Worm (Caenorhabditis elegans): Measurements from ENCODE around the gene F53F4.15.

The F53F4.15 gene

ce11 chrV:13656346-13657254 is 35.8 kb downstream of the F53F4.15 start (continued):
- TF ChIP-seq snpc-1.1 (tag; optimal IDR thresholded peaks at IDR 0.05; ENCODE audit: insufficient read depth) (no peak), lin-40 (tag; optimal IDR thresholded peaks at IDR 0.05) (peak; percentile 52), ceh-40 (GFP tag; IDR thresholded peaks at IDR 0.05) (no peak), B0336.3 (GFP tag; IDR thresholded peaks at IDR 0.05) (peak; percentile 62; the same call in 1 of the 2 replicates), egl-18 (GFP tag; IDR thresholded peaks at IDR 0.05) (no peak), tbp1 (GFP tag; optimal IDR thresholded peaks at IDR 0.05) (peak; percentile 59), ets-4 (GFP tag; optimal IDR thresholded peaks at IDR 0.05) (peak; percentile 51), mel-28 (tag; optimal IDR thresholded peaks at IDR 0.05; ENCODE audit: borderline replicate concordance) (no peak), attf-5 (GFP tag; optimal IDR thresholded peaks at IDR 0.05) (no peak), nhr-27 (tag; optimal IDR thresholded peaks at IDR 0.05) (no peak), nhr-80 (tag; optimal IDR thresholded peaks at IDR 0.05) (peak; percentile 96), T07F8.4 (tag; optimal IDR thresholded peaks at IDR 0.05) (no peak), die-1 (tag; optimal IDR thresholded peaks at IDR 0.05) (peak; percentile 29), lsy-27 (tag; optimal IDR thresholded peaks at IDR 0.05; ENCODE audit: borderline replicate concordance, insufficient read depth) (no peak), tlf-1 (GFP tag; optimal IDR thresholded peaks at IDR 0.05) (peak; percentile 55), cebp-2 (GFP tag; IDR thresholded peaks at IDR 0.05) (no peak), hsf-1 (GFP tag; IDR thresholded peaks at IDR 0.05) (0 out of 2 replicates have a peak, but pooled peaks have one; percentile 7), mes-4 (tag; optimal IDR thresholded peaks at IDR 0.05) (no peak), hlh-26 (GFP tag; conservative IDR thresholded peaks at IDR 0.05) (0 out of 2 replicates have a peak, but pooled peaks have one; percentile 71), chd-7 (tag; optimal IDR thresholded peaks at IDR 0.05) (peak; percentile 69), him-1 (tag; optimal IDR thresholded peaks at IDR 0.05) (no peak), ekl-4 (GFP tag; IDR thresholded peaks at IDR 0.05) (peak; percentile 38; the same call in 1 of the 2 replicates), ama-1 (optimal IDR thresholded peaks at IDR 0.05) (peak; percentile 76), ama-1 (GFP tag; optimal IDR thresholded peaks at IDR 0.05) (no peak), F57A8.1 (GFP tag; optimal IDR thresholded peaks at IDR 0.05) (no peak), rcor-1 (GFP tag; IDR thresholded peaks at IDR 0.05) (no peak), T26A5.8 (tag; optimal IDR thresholded peaks at IDR 0.05) (no peak), athp-1 (tag; optimal IDR thresholded peaks at IDR 0.05) (no peak), attf-3 (GFP tag; conservative IDR thresholded peaks at IDR 0.05) (no peak), cebp-1 (GFP tag; IDR thresholded peaks at IDR 0.05) (peak; percentile 33; the same call in 1 of the 2 replicates), cebp-1 (tag; optimal IDR thresholded peaks at IDR 0.05) (peak; percentile 43), ceh-91 (GFP tag; IDR thresholded peaks at IDR 0.05) (no peak), nhr-179 (tag; optimal IDR thresholded peaks at IDR 0.05) (no peak), sea-2 (GFP tag; IDR thresholded peaks at IDR 0.05) (no peak), F33H1.4 (GFP tag; IDR thresholded peaks at IDR 0.05) (no peak), efl-1 (GFP tag; optimal IDR thresholded peaks at IDR 0.05) (no peak), snpc-4 (GFP tag; optimal IDR thresholded peaks at IDR 0.05) (no peak), snpc-4 (tag; optimal IDR thresholded peaks at IDR 0.05) (peak in 2 of 4 experiments; percentile 25 to 26), dpff-1 (tag; optimal IDR thresholded peaks at IDR 0.05) (no peak), fkh-3 (tag; optimal IDR thresholded peaks at IDR 0.05) (no peak), sdz-38 (tag; optimal IDR thresholded peaks at IDR 0.05) (no peak), ztf-25 (GFP tag; IDR thresholded peaks at IDR 0.05) (no peak), ztf-6 (GFP tag; IDR thresholded peaks at IDR 0.05) (no peak), Y53F4B.3 (GFP tag; IDR thresholded peaks at IDR 0.05) (no peak), F49E8.2 (tag; optimal IDR thresholded peaks at IDR 0.05; ENCODE audit: insufficient read depth) (no peak), Y95B8A.8 (GFP tag; IDR thresholded peaks at IDR 0.05) (peak; percentile 18; the same call in 1 of the 2 replicates), ceh-100 (GFP tag; IDR thresholded peaks at IDR 0.05) (no peak), repo-1 (tag; optimal IDR thresholded peaks at IDR 0.05) (no peak)
